Fruit fly (Drosophila melanogaster): ENCODE data around the gene Oatp74D.

Oatp74D gene

dm6 chr3L:17486794-17487726 is at the start of gene Oatp74D:
Oatp74D (plus strand) TSS chr3L:17487118.
- TF ChIP-seq CTCF (optimal IDR thresholded peaks at IDR 0.05) (no peak), CG8478 (optimal IDR thresholded peaks at IDR 0.05) (no peak)

dm6 chr3L:17438872-17439495 is 47.9 kb upstream of the Oatp74D start, which contains the start of gene CG18265:
CG18265 (plus strand) TSS chr3L:17439401.
- TF ChIP-seq CG8478 (optimal IDR thresholded peaks at IDR 0.05) (no peak), CTCF (optimal IDR thresholded peaks at IDR 0.05) (no peak)

- TF ChIP-seq CG8478 (optimal IDR thresholded peaks at IDR 0.05) = no peak
- no peak for TF ChIP-seq CTCF (optimal IDR thresholded peaks at IDR 0.05)
Observed at dm6 chr3L:17441602-17442001, 45.3 kb upstream of the Oatp74D start.

DNA sequence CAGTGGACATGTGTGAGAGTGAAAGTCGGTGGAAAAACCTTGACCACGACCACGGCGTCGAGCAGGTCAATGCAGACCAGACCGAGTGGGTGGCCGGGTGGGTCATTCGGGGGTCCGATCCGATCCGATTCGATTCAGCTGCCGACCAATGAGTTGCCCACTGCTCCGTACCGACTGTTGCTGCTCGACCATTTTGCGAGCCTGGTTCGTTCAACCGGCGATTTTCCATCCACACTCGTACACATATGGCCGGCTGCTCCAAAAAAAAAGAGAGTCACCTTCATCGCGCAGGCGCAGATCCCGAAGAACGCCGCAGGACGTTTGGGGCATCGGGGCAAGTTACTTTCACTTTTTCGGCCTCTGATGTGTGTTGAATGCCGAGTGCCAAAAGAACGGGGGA is 42.3 kb upstream of the Oatp74D start:
- TF ChIP-seq CTCF (optimal IDR thresholded peaks at IDR 0.05) (no peak), CG8478 (optimal IDR thresholded peaks at IDR 0.05) (no peak)

- TF ChIP-seq CTCF (optimal IDR thresholded peaks at IDR 0.05) = no peak
- no peak for TF ChIP-seq CG8478 (optimal IDR thresholded peaks at IDR 0.05)
Observed at dm6 chr3L:17445629-17446431, 41.1 kb upstream of the Oatp74D start.

DNA sequence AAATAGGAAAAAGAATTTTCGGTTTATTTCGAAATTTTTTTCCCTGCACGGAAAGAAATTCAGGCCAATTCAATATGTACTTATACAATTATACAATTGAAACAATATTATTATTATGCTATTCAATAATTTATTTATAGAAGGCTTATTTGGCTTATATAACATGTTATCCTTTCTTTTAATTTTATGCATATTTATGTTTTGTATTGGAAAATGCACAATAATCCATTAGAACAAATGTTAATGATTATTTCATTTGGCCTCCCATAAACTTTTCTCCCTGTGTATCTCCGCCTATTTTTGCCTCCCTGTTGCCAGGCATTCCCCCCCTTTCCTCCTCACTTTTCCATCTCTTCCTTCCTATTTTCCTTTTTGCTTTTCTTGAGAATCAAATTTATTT is 39.0 kb upstream of the Oatp74D start:
- no peak for TF ChIP-seq CG8478 (optimal IDR thresholded peaks at IDR 0.05)
- no peak for TF ChIP-seq CTCF (optimal IDR thresholded peaks at IDR 0.05)

DNA sequence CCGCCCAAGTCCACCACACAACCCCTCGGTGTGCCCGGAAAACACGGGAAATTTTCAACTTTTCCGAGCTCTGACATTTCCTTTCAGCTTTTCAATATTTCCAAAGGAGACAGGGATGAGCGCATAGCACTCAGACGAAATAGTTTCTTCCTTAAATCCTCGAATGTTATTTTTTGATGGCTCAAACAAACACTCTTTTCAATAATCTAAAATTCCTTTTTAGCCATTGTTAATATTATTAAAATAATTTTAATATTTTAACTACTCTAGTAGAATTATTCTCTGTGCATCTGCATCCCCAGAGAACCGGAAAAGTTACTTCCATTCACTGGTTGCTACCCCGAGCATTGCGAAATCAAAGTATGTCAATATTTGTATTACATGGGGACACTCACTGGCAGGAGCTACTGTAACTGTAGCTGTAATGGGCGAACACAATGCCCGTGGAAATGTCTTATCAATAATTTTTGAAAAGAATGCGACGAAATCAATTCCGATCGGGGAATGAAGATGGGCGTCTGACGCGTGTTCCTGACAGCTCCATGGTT is 29.1 kb upstream of the Oatp74D start:
- TF ChIP-seq CTCF (optimal IDR thresholded peaks at IDR 0.05) (no peak), CG8478 (optimal IDR thresholded peaks at IDR 0.05) (no peak)

DNA sequence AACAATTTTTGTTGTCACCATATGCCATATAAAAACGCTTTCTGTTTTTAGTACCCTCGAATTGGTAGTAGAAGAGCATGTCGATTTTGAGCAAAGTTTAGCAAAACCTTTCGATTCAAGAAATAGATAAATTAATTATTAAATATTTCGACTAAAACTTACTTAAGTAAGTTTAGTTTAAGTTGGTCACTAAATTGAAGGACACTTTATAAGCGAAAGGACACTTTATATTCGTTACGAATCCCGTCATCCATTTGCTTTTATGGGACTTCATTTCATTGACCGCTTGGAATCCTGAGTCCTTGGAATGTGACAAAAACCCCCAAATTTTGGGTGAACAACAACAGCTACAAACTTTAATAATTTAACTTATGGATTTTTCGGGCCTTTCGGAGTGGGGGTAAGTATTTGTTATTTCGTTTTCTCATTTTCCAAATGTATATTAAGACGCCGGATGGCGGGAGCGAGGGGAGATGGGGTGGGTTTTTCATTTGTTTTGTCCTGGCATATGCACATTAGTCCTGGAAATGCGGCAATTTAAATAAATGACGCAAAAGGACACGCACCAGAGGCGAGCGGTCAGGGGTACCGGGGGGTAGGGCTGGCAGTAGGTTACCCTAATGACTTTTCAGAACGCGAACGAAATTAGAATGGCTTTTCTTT is 27.9 kb upstream of the Oatp74D start:
- TF ChIP-seq CTCF (optimal IDR thresholded peaks at IDR 0.05) (no peak), CG8478 (optimal IDR thresholded peaks at IDR 0.05) (no peak)

dm6 chr3L:17461369-17462012 is 25.4 kb upstream of the Oatp74D start:
- TF ChIP-seq CTCF (optimal IDR thresholded peaks at IDR 0.05) (no peak), CG8478 (optimal IDR thresholded peaks at IDR 0.05) (no peak)

DNA sequence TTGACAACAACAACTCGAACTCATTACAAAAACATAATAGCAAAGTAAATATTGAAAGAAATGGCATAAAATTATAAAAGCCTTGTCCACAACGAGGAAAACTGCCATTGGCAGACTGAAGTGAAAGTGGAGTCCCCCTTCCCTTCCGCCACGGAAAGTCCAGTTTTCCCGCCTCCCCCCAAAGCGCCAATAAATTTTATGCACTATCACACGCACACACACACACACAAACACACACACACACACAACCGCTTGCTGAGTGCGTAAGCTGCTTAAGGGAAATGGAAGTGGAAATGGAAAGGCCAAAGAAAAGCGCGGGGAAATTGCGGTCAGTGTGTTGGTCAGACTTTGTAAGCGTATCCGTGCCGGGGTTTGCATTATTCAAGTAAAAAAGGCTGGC is 24.4 kb upstream of the Oatp74D start:
- TF ChIP-seq CTCF (optimal IDR thresholded peaks at IDR 0.05) (no peak), CG8478 (optimal IDR thresholded peaks at IDR 0.05) (no peak)

dm6 chr3L:17465804-17466203 is 21.1 kb upstream of the Oatp74D start, which contains the start of gene QIL1:
QIL1 (plus strand) TSS chr3L:17465945.
- no peak for TF ChIP-seq CG8478 (optimal IDR thresholded peaks at IDR 0.05)
- peak in 1 of 2 experiments; percentile 61 for TF ChIP-seq CTCF (optimal IDR thresholded peaks at IDR 0.05)

dm6 chr3L:17470110-17470509 is 16.8 kb upstream of the Oatp74D start, which contains the start of gene SecCl:
SecCl (plus strand) TSS chr3L:17470127.
- no peak for TF ChIP-seq CG8478 (optimal IDR thresholded peaks at IDR 0.05)
- TF ChIP-seq CTCF (optimal IDR thresholded peaks at IDR 0.05) = peak; percentile 60 to 67

DNA sequence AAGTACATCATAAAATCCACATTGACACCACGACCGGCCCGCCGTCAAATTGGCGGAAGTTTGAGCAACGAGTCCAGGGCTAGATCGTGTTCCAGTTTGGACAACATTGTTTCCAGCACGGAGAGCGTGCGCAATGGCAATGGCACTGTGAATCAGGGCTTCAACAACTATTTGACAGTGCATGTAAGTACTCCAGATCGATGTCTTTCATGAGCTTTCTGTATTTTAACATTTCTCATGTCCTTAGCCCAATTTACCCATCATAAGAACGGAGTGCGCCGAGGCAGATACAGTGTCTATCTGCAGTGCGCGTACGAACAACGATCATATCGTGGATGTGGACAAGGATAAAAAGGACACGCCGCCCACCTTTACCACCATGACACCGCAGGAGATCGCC is 13.0 kb upstream of the Oatp74D start:
- no peak for TF ChIP-seq CTCF (optimal IDR thresholded peaks at IDR 0.05)
- TF ChIP-seq CG8478 (optimal IDR thresholded peaks at IDR 0.05) = no peak
